Worm (Caenorhabditis elegans): ENCODE measurements around the gene Y53F4B.36.

The Y53F4B.36 gene

DNA sequence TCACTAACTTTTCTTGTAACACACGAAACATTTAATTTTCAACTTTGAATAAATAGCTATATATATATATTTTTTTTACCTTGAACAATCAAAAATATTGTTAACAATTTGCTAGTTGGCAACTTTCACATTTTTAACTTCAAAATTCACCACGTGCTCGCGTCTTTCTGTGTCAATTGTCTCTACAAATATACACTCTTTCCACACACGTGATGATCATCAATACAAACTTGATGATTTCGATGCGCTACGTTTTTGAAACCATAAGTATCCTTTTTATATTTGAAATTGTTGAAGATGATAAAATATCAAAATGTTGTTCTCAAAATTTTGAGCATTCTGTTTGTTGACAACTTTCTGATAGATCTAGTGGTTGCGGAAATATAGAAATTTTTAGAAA, 19.6 kb downstream of the Y53F4B.36 start (continued):
- TF ChIP-seq fkh-10 (GFP tag; optimal IDR thresholded peaks at IDR 0.05) (no peak), sptf-1 (tag; optimal IDR thresholded peaks at IDR 0.05) (no peak), pax-3 (tag; optimal IDR thresholded peaks at IDR 0.05) (no peak), nhr-237 (tag; optimal IDR thresholded peaks at IDR 0.05) (no peak), xbp-1 (tag; optimal IDR thresholded peaks at IDR 0.05) (no peak), nhr-28 (tag; optimal IDR thresholded peaks at IDR 0.05) (no peak), efl-1 (optimal IDR thresholded peaks at IDR 0.05) (no peak), efl-1 (GFP tag; optimal IDR thresholded peaks at IDR 0.05 in 1 of 2) (peak in 1 of 2 experiments; percentile 18)

DNA sequence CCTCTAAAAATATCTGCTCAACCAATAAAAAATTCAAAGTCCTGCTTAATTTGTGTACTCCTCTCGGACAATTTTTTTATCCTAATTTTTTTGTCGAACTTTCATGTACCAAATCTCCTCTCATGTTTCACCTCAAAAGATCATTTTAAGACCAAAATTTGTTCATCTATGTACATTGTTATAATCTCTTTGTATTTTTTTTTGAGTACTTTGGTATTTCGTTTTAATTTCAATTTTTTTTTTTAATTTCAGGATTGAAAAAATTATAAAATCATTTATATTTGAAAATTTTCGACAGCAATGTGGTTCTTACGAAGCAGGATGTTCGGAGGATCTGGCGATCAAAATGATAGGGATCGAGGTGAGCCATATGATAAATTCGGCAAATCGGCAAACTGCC, 20.7 kb downstream of the Y53F4B.36 start, which contains the start of gene spsb-1:
Gene spsb-1 (plus strand): TSS at position 301 of the 400 bp plus-strand sequence.
- TF ChIP-seq fkh-4 (tag; optimal IDR thresholded peaks at IDR 0.05; ENCODE audit: borderline replicate concordance) (no peak), aha-1 (tag; optimal IDR thresholded peaks at IDR 0.05) (no peak), Y116A8C.19 (tag; optimal IDR thresholded peaks at IDR 0.05; ENCODE audit: borderline replicate concordance) (no peak), nhr-28 (tag; optimal IDR thresholded peaks at IDR 0.05) (no peak), zag-1 (tag; optimal IDR thresholded peaks at IDR 0.05) (no peak), ceh-63 (GFP tag; optimal IDR thresholded peaks at IDR 0.05) (no peak), pag-3 (tag; optimal IDR thresholded peaks at IDR 0.05; ENCODE audit: borderline replicate concordance, insufficient read depth) (no peak), ceh-8 (GFP tag; optimal IDR thresholded peaks at IDR 0.05) (no peak), hlh-4 (tag; optimal IDR thresholded peaks at IDR 0.05) (no peak)

DNA sequence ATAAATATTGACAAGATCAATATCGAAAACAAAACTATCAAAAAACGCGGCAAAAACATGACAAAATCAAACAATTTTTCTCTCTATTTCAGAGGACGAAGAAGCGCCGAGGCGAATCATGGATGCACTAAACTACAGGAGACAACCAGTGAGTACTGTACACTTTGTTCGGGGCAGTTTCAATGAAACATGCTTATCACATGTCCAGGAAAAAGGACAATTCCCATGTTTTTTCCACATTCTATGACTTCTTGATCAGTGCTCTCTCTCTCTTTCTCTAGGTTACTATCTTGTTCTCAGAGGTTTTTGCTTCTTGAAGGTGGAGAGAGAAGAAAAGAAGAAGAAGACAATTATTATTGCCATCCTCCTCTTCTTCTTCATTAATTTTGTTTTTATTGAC, 21.8 kb downstream of the Y53F4B.36 start:
- no peak for TF ChIP-seq dpl-1 (GFP tag; optimal IDR thresholded peaks at IDR 0.05)
- no peak for TF ChIP-seq snu-23 (GFP tag; optimal IDR thresholded peaks at IDR 0.05)
- peak; percentile 10 for TF ChIP-seq elt-2 (tag; optimal IDR thresholded peaks at IDR 0.05)
- no peak for TF ChIP-seq aly-2 (tag; optimal IDR thresholded peaks at IDR 0.05)
- peak in 1 of 2 experiments; percentile 10 for TF ChIP-seq lin-35 (GFP tag; optimal IDR thresholded peaks at IDR 0.05)
- no peak for TF ChIP-seq isw-1 (GFP tag; IDR thresholded peaks at IDR 0.05)

DNA sequence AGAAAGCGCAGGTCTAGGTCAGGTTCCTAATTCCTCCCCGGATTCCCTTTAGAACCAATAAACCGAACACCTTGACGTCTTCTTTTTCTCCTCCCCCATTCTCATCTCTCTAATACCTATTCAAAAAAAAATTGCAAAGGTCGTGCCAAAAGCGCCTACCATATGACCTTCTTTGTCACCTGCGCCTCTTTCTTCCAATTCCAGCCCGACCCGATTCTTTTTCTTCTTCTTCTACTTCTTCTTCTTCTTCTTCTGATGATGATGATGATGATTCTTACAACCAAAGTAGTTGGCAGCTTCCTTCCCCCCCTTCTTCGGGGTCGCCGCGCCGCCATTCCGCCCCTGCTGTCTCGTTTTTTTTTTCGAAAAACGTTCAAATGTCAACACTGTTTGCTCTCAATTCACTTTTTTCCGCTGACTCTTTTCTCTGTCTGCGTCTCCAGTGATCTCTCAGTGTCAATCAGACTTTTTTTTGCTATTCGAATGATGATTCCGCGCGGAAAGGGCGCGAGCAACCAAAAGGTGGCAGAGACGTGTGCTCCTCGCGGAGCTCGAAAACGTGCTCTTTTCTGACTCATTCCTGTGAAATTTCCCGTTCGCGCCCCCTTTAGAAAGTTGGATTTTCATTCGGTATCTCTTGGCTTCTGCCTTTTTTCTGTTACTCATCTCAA, 27.8 kb downstream of the Y53F4B.36 start:
- TF ChIP-seq efl-1 (optimal IDR thresholded peaks at IDR 0.05) = no peak
- TF ChIP-seq efl-1 (GFP tag; optimal IDR thresholded peaks at IDR 0.05 in 1 of 2) = peak in 1 of 2 experiments; percentile 90
- peak; percentile 71 for TF ChIP-seq nhr-85 (tag)
- TF ChIP-seq C04F5.9 (tag; optimal IDR thresholded peaks at IDR 0.05) = no peak

DNA sequence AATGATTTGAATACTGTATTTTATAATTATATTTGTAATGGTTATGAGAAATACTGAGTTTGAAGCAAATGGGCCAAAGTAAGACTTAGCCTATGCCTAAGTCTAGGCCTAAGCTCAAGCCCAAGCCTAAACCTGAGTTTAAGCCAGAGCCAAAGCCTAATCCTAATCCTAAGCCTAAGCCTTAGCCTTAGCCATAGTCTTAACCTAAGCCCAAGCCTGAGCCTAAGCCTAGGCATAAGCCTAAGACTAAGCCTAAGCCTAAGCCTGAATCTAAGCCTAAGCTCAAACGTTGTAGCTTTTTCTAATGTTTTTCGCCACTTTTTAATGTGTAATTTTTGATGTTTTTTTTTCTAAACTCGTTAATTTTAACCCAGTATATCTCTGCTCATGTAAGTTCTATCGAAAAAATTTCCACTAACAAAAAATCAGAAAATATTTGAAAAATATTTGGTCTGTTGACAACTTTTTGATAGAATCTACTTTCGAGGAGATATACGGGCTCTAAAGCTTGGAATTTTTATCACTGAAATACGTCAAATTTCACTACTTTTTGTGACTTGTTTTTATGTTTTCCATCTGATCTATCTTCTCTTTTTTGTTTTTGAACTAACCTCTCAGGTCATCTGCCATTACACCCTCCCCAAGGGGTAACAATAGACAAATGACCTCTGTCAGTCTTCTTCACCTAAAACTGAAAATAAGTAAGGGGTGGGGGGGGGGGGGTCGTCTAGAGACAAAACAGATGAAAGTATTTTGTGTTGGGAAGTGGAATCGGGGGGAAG, 28.5 kb downstream of the Y53F4B.36 start:
- TF ChIP-seq lin-14 (GFP tag; optimal IDR thresholded peaks at IDR 0.05) = no peak
- no peak for TF ChIP-seq nhr-47 (tag; optimal IDR thresholded peaks at IDR 0.05)
- TF ChIP-seq mef-2 (tag; optimal IDR thresholded peaks at IDR 0.05) = no peak

DNA sequence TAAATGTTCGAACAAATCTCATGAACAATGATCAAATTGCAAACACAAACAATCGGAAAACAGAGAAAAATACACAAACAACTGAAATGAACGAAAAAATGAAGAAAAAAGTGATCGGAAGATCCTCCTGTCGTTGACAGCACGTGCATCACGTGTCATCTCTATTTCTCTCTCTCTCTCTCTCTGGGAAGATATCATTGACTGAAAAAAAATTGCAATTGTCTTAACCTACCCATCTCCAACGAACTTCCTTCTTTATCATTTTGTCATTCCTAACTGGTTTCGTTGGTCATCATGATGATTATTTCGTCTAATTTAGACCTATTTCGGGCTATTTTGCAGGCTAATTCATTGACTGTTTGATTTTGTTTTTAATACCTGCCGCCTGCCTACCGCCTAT, 29.6 kb downstream of the Y53F4B.36 start:
- TF ChIP-seq hpl-2 (GFP tag; optimal IDR thresholded peaks at IDR 0.05) = no peak
- peak; percentile 56 for TF ChIP-seq nhr-90 (tag; optimal IDR thresholded peaks at IDR 0.05; ENCODE audit: poor library complexity)
- peak; percentile 20 to 21 for TF ChIP-seq efl-1 (optimal IDR thresholded peaks at IDR 0.05)
- peak; percentile 29 for TF ChIP-seq efl-1 (GFP tag; optimal IDR thresholded peaks at IDR 0.05 in 1 of 2)
- TF ChIP-seq swsn-7 (tag; optimal IDR thresholded peaks at IDR 0.05) = no peak
- TF ChIP-seq skn-1 (tag; optimal IDR thresholded peaks at IDR 0.05) = no peak
- TF ChIP-seq irx-1 (tag; optimal IDR thresholded peaks at IDR 0.05) = no peak
- no peak for TF ChIP-seq C34B4.2 (tag; optimal IDR thresholded peaks at IDR 0.05)
- no peak for TF ChIP-seq sptf-1 (tag; optimal IDR thresholded peaks at IDR 0.05)
- TF ChIP-seq grh-1 (GFP tag; IDR thresholded peaks at IDR 0.05) = peak; percentile 74
- TF ChIP-seq mab-9 (GFP tag; IDR thresholded peaks at IDR 0.05) = no peak
- no peak for TF ChIP-seq mep-1 (tag; optimal IDR thresholded peaks at IDR 0.05)
- peak; percentile 38 for TF ChIP-seq nhr-47 (tag; optimal IDR thresholded peaks at IDR 0.05)
- no peak for TF ChIP-seq nhr-11 (tag; optimal IDR thresholded peaks at IDR 0.05)
- TF ChIP-seq nhr-84 (tag; optimal IDR thresholded peaks at IDR 0.05) = no peak
- TF ChIP-seq fos-1 (tag; optimal IDR thresholded peaks at IDR 0.05) = no peak
- TF ChIP-seq alr-1 (tag; optimal IDR thresholded peaks at IDR 0.05; ENCODE audit: borderline replicate concordance) = no peak
- no peak for TF ChIP-seq ztf-11 (tag; optimal IDR thresholded peaks at IDR 0.05)
- TF ChIP-seq fkh-10 (GFP tag; optimal IDR thresholded peaks at IDR 0.05) = no peak
- TF ChIP-seq hlh-4 (tag; optimal IDR thresholded peaks at IDR 0.05) = no peak

All from whole organism, L1 larva.